Fruit fly (Drosophila melanogaster) whole organism, pupa: ENCODE data around the gene Hydr2.
A peak's percentile ranks its signal among the peaks of the same experiment; 100 is the strongest.
"Not testable (repeated sequence)": the region's sequence is repeated elsewhere in the genome, so short reads cannot be mapped to it uniquely, and the experiment has no call there.

Source experiments
- CG10348 ChIP-seq: fragments of 200-800 bp; sonication (Bioruptor generic); IDR thresholded peaks from 2 replicates; pipeline ENCODE4 v1.3.6; 2022; ENCODE audit warnings: missing biosample characterization, missing genetic modification characterization
- CG12605 ChIP-seq: fragments of 200-800 bp; sonication (Bioruptor generic); IDR thresholded peaks from 2 replicates; pipeline ENCODE4 v1.3.6; 2022; ENCODE audit warnings: missing biosample characterization, missing genetic modification characterization
- CG13204 ChIP-seq: fragments of 200-800 bp; sonication (Bioruptor generic); optimal IDR thresholded peaks from 2 replicates; lab custom pipeline; 2018; ENCODE audit warnings: missing biosample characterization, mild to moderate bottlenecking, missing genetic modification characterization, moderate library complexity
- CG14655 ChIP-seq: fragments of 200-800 bp; sonication (Bioruptor generic); optimal IDR thresholded peaks from 3 replicates; lab custom pipeline; 2017; ENCODE audit warnings: mild to moderate bottlenecking, missing biosample characterization, missing genetic modification reagents, missing genetic modification characterization
- CG15710 ChIP-seq: fragments of 200-800 bp; sonication (Bioruptor generic); optimal IDR thresholded peaks from 2 replicates; lab custom pipeline; 2018; ENCODE audit warnings: missing biosample characterization, mild to moderate bottlenecking, missing genetic modification characterization, moderate library complexity
- CG17806 ChIP-seq: fragments of 200-800 bp; sonication (Bioruptor generic); optimal IDR thresholded peaks from 2 replicates; lab custom pipeline; 2018; ENCODE audit warnings: missing biosample characterization, mild to moderate bottlenecking, missing genetic modification characterization, moderate library complexity
- CG32121 ChIP-seq: fragments of 200-800 bp; sonication (Bioruptor generic); IDR thresholded peaks from 2 replicates; pipeline ENCODE4 v1.3.6; 2022; ENCODE audit warnings: missing biosample characterization, missing genetic modification characterization
- CG34367 ChIP-seq: fragments of 200-800 bp; sonication (Bioruptor generic); optimal IDR thresholded peaks from 2 replicates; lab custom pipeline; 2018; ENCODE audit warnings: missing biosample characterization, mild to moderate bottlenecking, missing genetic modification characterization
- CG4496 ChIP-seq: fragments of 200-800 bp; sonication (Bioruptor generic); IDR thresholded peaks from 3 replicates; pipeline ENCODE4 v1.3.6; 2022; ENCODE audit warnings: missing biosample characterization, missing genetic modification characterization
- CG8159 ChIP-seq: fragments of 200-800 bp; sonication (Bioruptor generic); optimal IDR thresholded peaks from 3 replicates; lab custom pipeline; 2018; ENCODE audit warnings: missing biosample characterization, mild to moderate bottlenecking, missing genetic modification characterization, moderate library complexity
- CG8301 ChIP-seq: fragments of 200-800 bp; sonication (Bioruptor generic); optimal IDR thresholded peaks from 2 replicates; lab custom pipeline; 2018; ENCODE audit warnings: missing biosample characterization, mild to moderate bottlenecking, missing genetic modification characterization
- CG9948 ChIP-seq: fragments of 200-800 bp; sonication (Bioruptor generic); optimal IDR thresholded peaks from 2 replicates; lab custom pipeline; 2018; ENCODE audit warnings: missing biosample characterization, mild to moderate bottlenecking, missing genetic modification characterization, moderate library complexity
- D1 ChIP-seq: fragments of 200-800 bp; sonication (Bioruptor generic); optimal IDR thresholded peaks from 2 replicates; lab custom pipeline; 2018; ENCODE audit warnings: missing biosample characterization, mild to moderate bottlenecking, missing genetic modification characterization, moderate library complexity
- EcR ChIP-seq: fragments of 200-800 bp; sonication (Bioruptor generic); optimal IDR thresholded peaks from 3 replicates; lab custom pipeline; 2019; ENCODE audit warnings: missing biosample characterization, missing genetic modification characterization, mild to moderate bottlenecking, moderate library complexity, missing genetic modification reagents
- Ets98B ChIP-seq: fragments of 200-800 bp; sonication (Bioruptor generic); IDR thresholded peaks from 2 replicates; pipeline ENCODE4 v1.3.6; 2022; ENCODE audit warnings: missing biosample characterization, missing genetic modification characterization
- Pif1A ChIP-seq: fragments of 200-800 bp; sonication (Bioruptor generic); optimal IDR thresholded peaks from 3 replicates; lab custom pipeline; 2016; ENCODE audit warnings: missing biosample characterization, missing genetic modification characterization
- Pif1B ChIP-seq: fragments of 200-800 bp; sonication (Bioruptor generic); optimal IDR thresholded peaks from 3 replicates; lab custom pipeline; 2016; ENCODE audit warnings: missing biosample characterization, missing genetic modification characterization
- Snoo ChIP-seq: fragments of 200-800 bp; sonication (Bioruptor generic); optimal IDR thresholded peaks from 3 replicates; lab custom pipeline; 2017; ENCODE audit warnings: missing biosample characterization, mild to moderate bottlenecking, missing genetic modification characterization, inconsistent platforms
- fd96Ca ChIP-seq: fragments of 200-800 bp; sonication (Bioruptor generic); IDR thresholded peaks from 3 replicates; pipeline ENCODE4 v1.3.6; 2022; ENCODE audit warnings: missing biosample characterization, missing genetic modification characterization
- gl ChIP-seq: fragments of 200-800 bp; sonication (Bioruptor generic); optimal IDR thresholded peaks from 2 replicates; lab custom pipeline; 2018; ENCODE audit warnings: missing biosample characterization, mild to moderate bottlenecking, missing genetic modification characterization
- rn ChIP-seq: fragments of 200-800 bp; sonication (Bioruptor generic); IDR thresholded peaks from 2 replicates; pipeline ENCODE4 v1.3.6; 2022; ENCODE audit warnings: missing biosample characterization, missing genetic modification characterization

The Hydr2 gene

dm6 chr2L:3163490-3163889 is at the start of gene Hydr2:
Gene Hydr2 (plus strand): TSS chr2L:3163645.
- not testable (repeated sequence) for TF ChIP-seq Snoo (tag; lab: Kevin White, UChicago); CG9948 (tag; lab: Kevin White, UChicago); fd96Ca (GFP tag; lab: Robert Waterston, UW)

DNA sequence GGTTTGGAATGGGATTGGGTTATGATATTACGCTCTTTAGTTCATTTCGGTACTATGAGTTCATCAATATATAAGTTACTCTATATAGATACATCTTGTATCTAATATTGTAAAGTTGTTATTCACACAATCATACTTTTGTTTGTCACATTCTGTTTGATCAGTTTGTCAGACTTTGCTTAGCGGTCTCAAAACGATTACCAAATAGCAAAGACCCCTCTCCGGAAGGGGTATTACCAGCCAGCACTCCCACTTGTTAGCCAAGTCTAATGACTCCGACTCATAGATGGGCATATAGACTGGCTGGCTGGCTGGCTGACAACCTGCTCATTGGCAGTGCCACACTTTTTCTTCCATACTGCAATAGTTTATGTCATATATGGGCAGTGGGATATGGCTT is 49.3 kb upstream of the Hydr2 start:
- TF ChIP-seq CG14655 (GFP tag; lab: Kevin White, UChicago) (peak; percentile 17), D1 (no peak), CG8301 (tag; lab: Kevin White, UChicago) (peak; percentile 5)

DNA sequence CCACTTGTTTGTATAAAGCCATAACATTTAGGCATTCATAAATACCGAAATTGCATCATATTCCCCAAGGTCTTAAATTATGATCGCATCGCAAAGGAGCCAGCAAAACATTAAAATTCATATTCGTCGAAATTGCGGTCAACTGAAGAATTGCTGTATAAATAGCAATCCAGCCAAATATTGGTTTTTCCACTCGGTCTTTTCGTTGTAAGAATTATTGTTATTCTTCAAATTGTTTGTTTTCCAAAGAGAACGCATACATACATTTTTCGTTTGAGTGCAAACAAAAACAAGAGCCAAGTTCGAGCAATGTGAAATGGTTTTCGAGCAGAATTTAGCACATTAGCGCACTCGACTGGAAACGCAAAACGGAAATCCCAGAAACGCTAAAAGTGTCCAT is 48.6 kb upstream of the Hydr2 start:
- TF ChIP-seq CG4496 (GFP tag; lab: Robert Waterston, UW) (no peak), CG10348 (GFP tag; lab: Robert Waterston, UW) (no peak), fd96Ca (GFP tag; lab: Robert Waterston, UW) (no peak), rn (GFP tag; lab: Robert Waterston, UW) (no peak), CG8301 (tag; lab: Kevin White, UChicago) (no peak), CG13204 (GFP tag; lab: Kevin White, UChicago) (no peak), CG15710 (no peak), gl (tag; lab: Kevin White, UChicago) (no peak), Pif1B (GFP tag; lab: Kevin White, UChicago) (no peak), CG32121 (GFP tag; lab: Robert Waterston, UW) (no peak), CG9948 (tag; lab: Kevin White, UChicago) (no peak), CG17806 (tag; lab: Kevin White, UChicago) (no peak), Pif1A (GFP tag; lab: Kevin White, UChicago) (no peak), CG14655 (GFP tag; lab: Kevin White, UChicago) (no peak)

DNA sequence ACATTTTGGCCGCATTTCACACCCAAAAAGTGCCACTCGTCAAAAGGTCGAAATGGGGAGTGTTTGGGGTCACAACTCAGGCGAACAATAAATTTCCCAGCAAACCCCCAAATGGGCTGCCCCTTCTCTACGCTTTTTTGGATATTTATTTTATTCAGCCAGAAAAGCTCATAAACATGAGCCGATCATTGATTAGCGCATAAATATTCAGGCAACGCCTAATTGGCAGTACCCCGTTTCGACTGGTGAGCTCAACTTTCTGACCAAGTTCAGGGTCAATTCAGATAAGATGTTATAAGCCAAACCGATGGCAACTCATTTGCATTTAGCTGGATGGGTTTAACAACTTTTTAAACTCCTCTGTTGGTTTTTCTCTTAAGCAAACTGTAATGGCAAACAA is 43.8 kb upstream of the Hydr2 start:
- TF ChIP-seq Pif1B (GFP tag; lab: Kevin White, UChicago) = no peak
- no peak for TF ChIP-seq CG34367

DNA sequence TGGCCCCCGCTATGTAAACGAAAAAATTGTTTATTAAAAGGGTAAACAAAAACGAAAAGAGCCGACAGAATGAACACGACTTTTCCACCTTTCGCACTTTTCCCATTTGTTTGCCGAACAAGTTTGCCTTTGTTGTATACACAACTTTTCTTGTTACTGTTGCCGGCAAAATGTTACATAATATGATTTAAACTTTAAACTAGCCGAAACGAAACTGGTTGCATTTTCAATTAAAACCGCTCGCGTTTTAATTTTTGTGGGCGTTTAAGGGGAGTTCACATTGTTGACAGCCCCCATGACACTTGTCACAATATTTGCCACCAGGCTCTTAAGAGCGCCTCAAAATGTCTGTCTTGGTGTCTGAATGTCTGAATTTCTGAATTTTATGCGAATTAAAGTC is 42.6 kb upstream of the Hydr2 start:
- TF ChIP-seq CG32121 (GFP tag; lab: Robert Waterston, UW) (no peak), CG13204 (GFP tag; lab: Kevin White, UChicago) (no peak), CG17806 (tag; lab: Kevin White, UChicago) (no peak), CG9948 (tag; lab: Kevin White, UChicago) (no peak), Ets98B (no peak)

dm6 chr2L:3121325-3121724 is 42.1 kb upstream of the Hydr2 start:
- TF ChIP-seq Pif1B (GFP tag; lab: Kevin White, UChicago) = no peak
- TF ChIP-seq CG34367 = no peak
- no peak for TF ChIP-seq Pif1A (GFP tag; lab: Kevin White, UChicago)
- TF ChIP-seq Ets98B = no peak
- TF ChIP-seq CG8159 (tag; lab: Kevin White, UChicago) = no peak
- TF ChIP-seq gl (tag; lab: Kevin White, UChicago) = no peak
- no peak for TF ChIP-seq CG9948 (tag; lab: Kevin White, UChicago)
- TF ChIP-seq EcR (GFP tag; lab: Kevin White, UChicago) = no peak
- no peak for TF ChIP-seq rn (GFP tag; lab: Robert Waterston, UW)
- TF ChIP-seq CG15710 = no peak
- TF ChIP-seq CG14655 (GFP tag; lab: Kevin White, UChicago) = no peak
- no peak for TF ChIP-seq fd96Ca (GFP tag; lab: Robert Waterston, UW)
- TF ChIP-seq Snoo (tag; lab: Kevin White, UChicago) = no peak
- no peak for TF ChIP-seq CG8301 (tag; lab: Kevin White, UChicago)
- no peak for TF ChIP-seq CG12605 (GFP tag; lab: Robert Waterston, UW)
- no peak for TF ChIP-seq CG4496 (GFP tag; lab: Robert Waterston, UW)
- no peak for TF ChIP-seq CG13204 (GFP tag; lab: Kevin White, UChicago)
- TF ChIP-seq, all 21 proteins: peak for 0

- no peak for TF ChIP-seq Pif1B (GFP tag; lab: Kevin White, UChicago)
- TF ChIP-seq CG8159 (tag; lab: Kevin White, UChicago) = no peak
- no peak for TF ChIP-seq Snoo (tag; lab: Kevin White, UChicago)
- TF ChIP-seq CG10348 (GFP tag; lab: Robert Waterston, UW) = no peak
- TF ChIP-seq CG32121 (GFP tag; lab: Robert Waterston, UW) = no peak
- no peak for TF ChIP-seq CG34367
- no peak for TF ChIP-seq CG17806 (tag; lab: Kevin White, UChicago)
- TF ChIP-seq CG14655 (GFP tag; lab: Kevin White, UChicago) = no peak
- no peak for TF ChIP-seq fd96Ca (GFP tag; lab: Robert Waterston, UW)
- no peak for TF ChIP-seq CG4496 (GFP tag; lab: Robert Waterston, UW)
- TF ChIP-seq CG12605 (GFP tag; lab: Robert Waterston, UW) = no peak
- TF ChIP-seq CG9948 (tag; lab: Kevin White, UChicago) = no peak
- TF ChIP-seq EcR (GFP tag; lab: Kevin White, UChicago) = no peak
Measured at dm6 chr2L:3121745-3122144, 41.7 kb upstream of the Hydr2 start.
